Fruit fly (Drosophila melanogaster) S2 (cell line): ENCODE data around the gene CG32264.

ENCODE experiments used
- CG8478 ChIP-seq: fragments of >200 bp; optimal IDR thresholded peaks from 2 replicates; lab custom pipeline; 2018
- CTCF ChIP-seq, 2 experiments: fragments of >200 bp; optimal IDR thresholded peaks; 2 replicates each; lab custom pipeline; 2018

dm6 chr3L:3848687-3849270 is 42.5 kb upstream of the CG32264 start:
- TF ChIP-seq CG8478 (lab: Kevin White, UChicago) (no peak), CTCF (optimal IDR thresholded peaks at IDR 0.05; lab: Kevin White, UChicago) (no peak)
